Fruit fly (Drosophila melanogaster) whole organism, wandering third instar larva: ENCODE measurements around the gene Exo70.

Source experiments
- Abd-B ChIP-seq: fragments of >200 bp; optimal IDR thresholded peaks from 2 replicates; lab custom pipeline; 2017; ENCODE audit warnings: missing biosample characterization, missing genetic modification characterization
- Hr83 ChIP-seq: fragments of 200-300 bp; sonication (Bioruptor generic); optimal IDR thresholded peaks from 2 replicates; lab custom pipeline; 2016; ENCODE audit warnings: missing biosample characterization, mild to moderate bottlenecking, missing genetic modification characterization, moderate library complexity; ENCODE audit not compliant: poor library complexity, severe bottlenecking
- OdsH ChIP-seq: fragments of 200-800 bp; sonication (Bioruptor generic); optimal IDR thresholded peaks from 2 replicates; lab custom pipeline; 2016; ENCODE audit warnings: missing biosample characterization, mild to moderate bottlenecking, missing genetic modification characterization
- foxo ChIP-seq, 2 experiments: fragments of 200-800 bp; sonication (Bioruptor generic); optimal IDR thresholded peaks; 2 replicates in 1 of 2; 3 replicates in 1 of 2; lab custom pipeline; 2016 to 2017; ENCODE audit warnings: missing biosample characterization in 2 of 2, missing genetic modification characterization in 2 of 2
- h ChIP-seq: fragments of 200-800 bp; sonication (Bioruptor generic); optimal IDR thresholded peaks from 3 replicates; lab custom pipeline; 2016; ENCODE audit warnings: missing biosample characterization, mild to moderate bottlenecking, missing genetic modification characterization
- lola ChIP-seq: fragments of >200 bp; optimal IDR thresholded peaks from 2 replicates; lab custom pipeline; 2017; ENCODE audit warnings: missing biosample characterization, missing genetic modification characterization
- pan ChIP-seq: fragments of >200 bp; optimal IDR thresholded peaks from 2 replicates; lab custom pipeline; 2017
- psq ChIP-seq: fragments of 200-800 bp; sonication (Bioruptor generic); optimal IDR thresholded peaks from 3 replicates; lab custom pipeline; 2017; ENCODE audit warnings: missing biosample characterization, mild to moderate bottlenecking, missing genetic modification characterization, moderate library complexity
- rgr ChIP-seq: fragments of 200-800 bp; sonication (Bioruptor generic); optimal IDR thresholded peaks from 3 replicates; lab custom pipeline; 2016; ENCODE audit warnings: missing biosample characterization, mild to moderate bottlenecking, missing genetic modification characterization
- tai ChIP-seq: sonication (Bioruptor generic); optimal IDR thresholded peaks from 2 replicates; lab custom pipeline; 2016; ENCODE audit warnings: missing biosample characterization, missing genetic modification characterization
- usp ChIP-seq: fragments of >200 bp; optimal IDR thresholded peaks from 2 replicates; lab custom pipeline; 2017; ENCODE audit warnings: missing biosample characterization, missing genetic modification characterization

DNA sequence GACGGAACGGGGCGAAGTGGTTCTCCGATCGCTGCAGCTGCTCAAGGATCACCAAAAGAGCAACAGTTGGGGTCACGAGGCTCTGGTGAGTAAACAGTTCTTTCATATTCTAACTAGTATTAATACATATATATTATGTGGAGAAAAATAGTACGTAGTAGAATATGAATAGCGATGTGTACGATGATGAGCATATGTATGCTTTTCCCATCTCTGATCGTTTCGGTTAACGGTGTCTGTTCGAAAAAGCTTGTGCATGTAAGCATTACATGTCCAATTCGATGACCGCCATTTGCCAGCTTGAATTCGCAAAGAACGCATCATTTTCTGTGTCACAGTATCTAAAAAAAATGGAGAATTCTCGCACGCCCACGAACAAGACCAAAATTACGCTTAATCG is 1.1 kb downstream of the Exo70 start, which contains the start of the genes Oseg1 and mtrm:
- no peak for TF ChIP-seq h (GFP tag; lab: Kevin White, UChicago)
- TF ChIP-seq OdsH (GFP tag; lab: Kevin White, UChicago): no peak
- TF ChIP-seq Abd-B (GFP tag; lab: Kevin White, UChicago): no peak
- no peak for TF ChIP-seq pan
- TF ChIP-seq rgr (GFP tag; lab: Kevin White, UChicago): no peak
- no peak for TF ChIP-seq usp (GFP tag; lab: Kevin White, UChicago)
- no peak for TF ChIP-seq lola (GFP tag; lab: Kevin White, UChicago)
- TF ChIP-seq Hr83 (GFP tag; lab: Kevin White, UChicago): no peak
- no peak for TF ChIP-seq tai (GFP tag; lab: Kevin White, UChicago)
- no peak for TF ChIP-seq psq (GFP tag; lab: Kevin White, UChicago)
- TF ChIP-seq foxo (GFP tag; optimal IDR thresholded peaks at IDR 0.05; lab: Kevin White, UChicago): no peak
